Fruit fly (Drosophila melanogaster) Kc167 (cell line): ENCODE results near the gene CG7579.

Experiments
- insv ChIP-seq: fragments of >200 bp; optimal IDR thresholded peaks from 3 replicates; lab custom pipeline; 2018; ENCODE audit warnings: missing external identifiers
- psq ChIP-seq: fragments of >200 bp; optimal IDR thresholded peaks from 2 replicates; lab custom pipeline; 2017; ENCODE audit warnings: missing external identifiers
- ttk ChIP-seq: sonication (Bioruptor generic); optimal IDR thresholded peaks from 2 replicates; lab custom pipeline; 2017; ENCODE audit warnings: missing external identifiers

dm6 chr3L:15641590-15642019 lies 41.6 kb downstream of the CG7579 start:
- TF ChIP-seq psq (lab: Kevin White, UChicago) (no peak), insv (lab: Kevin White, UChicago) (no peak), ttk (no peak)
